Worm (Caenorhabditis elegans) whole organism, L1 larva: Measurements from ENCODE around the gene F38E9.4.

Source experiments
- C04F5.9 ChIP-seq: sonication (generic microtip); optimal IDR thresholded peaks from 2 replicates; lab custom pipeline; 2016; ENCODE audit warnings: missing genetic modification characterization, missing compliant biosample characterization
- C16A3.4 ChIP-seq: fragments of 150-350 bp; optimal IDR thresholded peaks from 2 replicates; lab custom pipeline; 2014; ENCODE audit warnings: missing biosample characterization, missing genetic modification characterization
- F16B12.6 ChIP-seq: fragments of 150-350 bp; optimal IDR thresholded peaks from 2 replicates; lab custom pipeline; 2014; ENCODE audit warnings: missing biosample characterization, missing genetic modification characterization
- Y116A8C.19 ChIP-seq: sonication (generic microtip); optimal IDR thresholded peaks from 2 replicates; lab custom pipeline; 2016; ENCODE audit warnings: missing compliant biosample characterization, missing genetic modification characterization, borderline replicate concordance
- aha-1 ChIP-seq: fragments of 150-350 bp; optimal IDR thresholded peaks from 2 replicates; lab custom pipeline; 2014; ENCODE audit warnings: missing biosample characterization, missing genetic modification characterization
- aly-2 ChIP-seq: fragments of 150-350 bp; optimal IDR thresholded peaks from 2 replicates; lab custom pipeline; 2014; ENCODE audit warnings: missing biosample characterization, missing genetic modification characterization
- ama-1 ChIP-seq: fragments of 150-350 bp; optimal IDR thresholded peaks from 2 replicates; lab custom pipeline; 2014
- ceh-63 ChIP-seq: fragments of 200-800 bp; sonication (Bioruptor generic); optimal IDR thresholded peaks from 2 replicates; lab custom pipeline; 2018; ENCODE audit warnings: mild to moderate bottlenecking, missing genetic modification characterization, missing compliant biosample characterization
- ceh-82 ChIP-seq, 3 experiments: fragments of 150-350 bp in 1 of 3; sonication (generic microtip) in 2 of 3; optimal IDR thresholded peaks; 2 replicates each; lab custom pipeline; 2014 to 2017; ENCODE audit warnings: missing biosample characterization in 3 of 3, missing genetic modification characterization in 3 of 3
- ceh-88 ChIP-seq: fragments of 200-800 bp; sonication (Bioruptor generic); IDR thresholded peaks from 2 replicates; pipeline ENCODE4 v1.3.6; 2022; ENCODE audit warnings: missing genetic modification characterization, missing compliant biosample characterization
- dpl-1 ChIP-seq, 3 experiments: fragments of 150-350 bp in 2 of 3; sonication (generic microtip) in 1 of 3; optimal IDR thresholded peaks; 2 replicates each; lab custom pipeline; 2014 to 2017; ENCODE audit warnings: missing biosample characterization in 3 of 3, missing genetic modification characterization in 3 of 3, missing genetic modification reagents in 3 of 3
- dsc-1 ChIP-seq: sonication (generic microtip); optimal IDR thresholded peaks from 2 replicates; lab custom pipeline; 2016; ENCODE audit warnings: mild to moderate bottlenecking, missing genetic modification characterization, missing compliant biosample characterization
- efl-1 ChIP-seq, 4 experiments: fragments of 150-350 bp; optimal IDR thresholded peaks in 3 of 4; peaks in 1 of 4; 1 replicate in 1 of 4; 2 replicates in 3 of 4; lab custom pipeline; 2014; ENCODE audit warnings: missing biosample characterization in 2 of 4, missing genetic modification characterization in 2 of 4, missing genetic modification reagents in 2 of 4
- efl-3 ChIP-seq: fragments of 200-800 bp; sonication (Bioruptor generic); optimal IDR thresholded peaks from 2 replicates; lab custom pipeline; 2018; ENCODE audit warnings: mild to moderate bottlenecking, missing genetic modification characterization, missing compliant biosample characterization
- egl-13 ChIP-seq: sonication (generic microtip); optimal IDR thresholded peaks from 2 replicates; lab custom pipeline; 2016; ENCODE audit warnings: missing genotype, missing genetic modification reagents, missing genetic modification characterization, missing compliant biosample characterization
- elt-2 ChIP-seq: sonication (generic microtip); optimal IDR thresholded peaks from 2 replicates; lab custom pipeline; 2016; ENCODE audit warnings: missing genetic modification characterization, mild to moderate bottlenecking, inconsistent platforms, missing compliant biosample characterization, missing genetic modification reagents
- elt-3 ChIP-seq, 6 experiments: fragments of 150-350 bp in 1 of 6; sonication (generic microtip); optimal IDR thresholded peaks; 2 replicates each; lab custom pipeline; 2017 to 2018; ENCODE audit warnings: missing biosample characterization in 6 of 6, missing genetic modification characterization in 6 of 6, inconsistent platforms in 1 of 6
- ets-5 ChIP-seq: fragments of 200-800 bp; sonication (Bioruptor generic); IDR thresholded peaks from 2 replicates; pipeline ENCODE4 v1.3.6; 2022; ENCODE audit warnings: missing genetic modification characterization, missing compliant biosample characterization
- fkh-4 ChIP-seq: sonication (generic microtip); optimal IDR thresholded peaks from 2 replicates; lab custom pipeline; 2016; ENCODE audit warnings: missing compliant biosample characterization, missing genetic modification characterization, borderline replicate concordance
- fkh-8 ChIP-seq: sonication (generic microtip); optimal IDR thresholded peaks from 2 replicates; lab custom pipeline; 2016; ENCODE audit warnings: mild to moderate bottlenecking, missing genetic modification characterization, missing compliant biosample characterization
- fos-1 ChIP-seq: fragments of 150-350 bp; optimal IDR thresholded peaks from 2 replicates; lab custom pipeline; 2014; ENCODE audit warnings: missing biosample characterization, missing genetic modification characterization
- hlh-4 ChIP-seq: sonication (generic microtip); optimal IDR thresholded peaks from 2 replicates; lab custom pipeline; 2016; ENCODE audit warnings: mild to moderate bottlenecking, missing genetic modification characterization, missing compliant biosample characterization
- irx-1 ChIP-seq: sonication (generic microtip); optimal IDR thresholded peaks from 2 replicates; lab custom pipeline; 2016; ENCODE audit warnings: missing genetic modification characterization, missing compliant biosample characterization
- lin-13 ChIP-seq: fragments of 150-350 bp; optimal IDR thresholded peaks from 2 replicates; lab custom pipeline; 2014; ENCODE audit warnings: missing biosample characterization, missing genetic modification reagents, missing genetic modification characterization
- lin-14 ChIP-seq: fragments of 200-800 bp; sonication (Bioruptor generic); optimal IDR thresholded peaks from 2 replicates; lab custom pipeline; 2018; ENCODE audit warnings: mild to moderate bottlenecking, missing genetic modification characterization, moderate library complexity, missing compliant biosample characterization
- lin-39 ChIP-seq: fragments of 150-350 bp; optimal IDR thresholded peaks from 2 replicates; lab custom pipeline; 2014; ENCODE audit warnings: missing biosample characterization, missing genetic modification reagents, missing genetic modification characterization
- lsy-2 ChIP-seq, 2 experiments: fragments of 150-350 bp; optimal IDR thresholded peaks; 2 replicates each; lab custom pipeline; 2014; ENCODE audit warnings: missing biosample characterization in 2 of 2, missing genetic modification characterization in 2 of 2
- mab-9 ChIP-seq: fragments of 200-800 bp; sonication (Bioruptor generic); IDR thresholded peaks from 2 replicates; pipeline ENCODE4 v1.3.6; 2022; ENCODE audit warnings: missing genetic modification reagents, missing genetic modification characterization, missing compliant biosample characterization
- mef-2 ChIP-seq: fragments of 150-350 bp; optimal IDR thresholded peaks from 2 replicates; lab custom pipeline; 2014; ENCODE audit warnings: missing biosample characterization, missing genetic modification characterization
- mep-1 ChIP-seq: fragments of 150-350 bp; optimal IDR thresholded peaks from 2 replicates; lab custom pipeline; 2014; ENCODE audit warnings: missing biosample characterization, missing genetic modification characterization
- nhr-12 ChIP-seq: sonication (generic microtip); optimal IDR thresholded peaks from 2 replicates; lab custom pipeline; 2017; ENCODE audit warnings: missing biosample characterization, missing genetic modification characterization
- nhr-20 ChIP-seq: sonication (generic microtip); optimal IDR thresholded peaks from 2 replicates; lab custom pipeline; 2016; ENCODE audit warnings: mild to moderate bottlenecking, missing genetic modification characterization, missing compliant biosample characterization
- nhr-237 ChIP-seq: fragments of 150-350 bp; optimal IDR thresholded peaks from 2 replicates; lab custom pipeline; 2014; ENCODE audit warnings: missing biosample characterization, missing genetic modification characterization
- nhr-47 ChIP-seq: sonication (generic microtip); optimal IDR thresholded peaks from 2 replicates; lab custom pipeline; 2016; ENCODE audit warnings: mild to moderate bottlenecking, missing genetic modification characterization, moderate library complexity, missing compliant biosample characterization
- nhr-71 ChIP-seq: sonication (generic microtip); optimal IDR thresholded peaks from 2 replicates; lab custom pipeline; 2016; ENCODE audit warnings: mild to moderate bottlenecking, missing genetic modification characterization, moderate library complexity, missing compliant biosample characterization
- nhr-84 ChIP-seq: sonication (generic microtip); optimal IDR thresholded peaks from 2 replicates; lab custom pipeline; 2017; ENCODE audit warnings: missing biosample characterization, missing genetic modification characterization
- nhr-85 ChIP-seq: sonication (generic microtip); peaks from one replicate; lab custom pipeline; 2016; ENCODE audit warnings: missing genetic modification characterization, inconsistent platforms, missing compliant biosample characterization
- pag-3 ChIP-seq: sonication (generic microtip); optimal IDR thresholded peaks from 2 replicates; lab custom pipeline; 2017; ENCODE audit warnings: missing genetic modification characterization, mild to moderate bottlenecking, missing compliant biosample characterization, antibody characterized with exemption, borderline replicate concordance; ENCODE audit not compliant: insufficient read depth
- pax-3 ChIP-seq: fragments of 200-800 bp; sonication (Bioruptor generic); optimal IDR thresholded peaks from 2 replicates; lab custom pipeline; 2018; ENCODE audit warnings: mild to moderate bottlenecking, missing genetic modification characterization, moderate library complexity, missing compliant biosample characterization
- rnt-1 ChIP-seq: sonication (generic microtip); optimal IDR thresholded peaks from 2 replicates; lab custom pipeline; 2016; ENCODE audit warnings: mild to moderate bottlenecking, missing genetic modification characterization, moderate library complexity, missing compliant biosample characterization
- skn-1 ChIP-seq: fragments of 150-350 bp; optimal IDR thresholded peaks from 2 replicates; lab custom pipeline; 2014; ENCODE audit warnings: missing biosample characterization, missing genetic modification characterization
- snu-23 ChIP-seq: sonication (generic microtip); optimal IDR thresholded peaks from 2 replicates; lab custom pipeline; 2016; ENCODE audit warnings: missing genetic modification characterization, missing compliant biosample characterization
- sox-4 ChIP-seq: sonication (generic microtip); optimal IDR thresholded peaks from 2 replicates; lab custom pipeline; 2016; ENCODE audit warnings: missing genetic modification characterization, missing compliant biosample characterization
- sptf-1 ChIP-seq: fragments of 150-350 bp; optimal IDR thresholded peaks from 2 replicates; lab custom pipeline; 2014; ENCODE audit warnings: missing biosample characterization, missing genetic modification characterization
- unc-30 ChIP-seq: sonication (generic microtip); optimal IDR thresholded peaks from 2 replicates; lab custom pipeline; 2017; ENCODE audit warnings: missing biosample characterization, missing genetic modification characterization
- unc-62 ChIP-seq: fragments of 150-350 bp; optimal IDR thresholded peaks from 2 replicates; lab custom pipeline; 2014; ENCODE audit warnings: missing biosample characterization, missing genetic modification reagents, missing genetic modification characterization
- unc-86 ChIP-seq: sonication (generic microtip); optimal IDR thresholded peaks from 2 replicates; lab custom pipeline; 2016; ENCODE audit warnings: missing genetic modification characterization, missing compliant biosample characterization
- unc-98 ChIP-seq: fragments of 200-800 bp; sonication (Bioruptor generic); IDR thresholded peaks from 2 replicates; pipeline ENCODE4 v1.3.6; 2022; ENCODE audit warnings: missing genetic modification characterization, missing compliant biosample characterization
- vab-15 ChIP-seq: sonication (generic microtip); optimal IDR thresholded peaks from 2 replicates; lab custom pipeline; 2017; ENCODE audit warnings: missing genotype, mild to moderate bottlenecking, missing genetic modification characterization, missing compliant biosample characterization
- xbp-1 ChIP-seq: sonication (generic microtip); optimal IDR thresholded peaks from 2 replicates; lab custom pipeline; 2016; ENCODE audit warnings: missing genetic modification characterization, missing compliant biosample characterization
- zip-4 ChIP-seq: fragments of 200-800 bp; sonication (Bioruptor generic); optimal IDR thresholded peaks from 2 replicates; lab custom pipeline; 2018; ENCODE audit warnings: mild to moderate bottlenecking, missing genetic modification characterization, moderate library complexity, missing compliant biosample characterization
- ztf-11 ChIP-seq, 2 experiments: sonication (generic microtip); optimal IDR thresholded peaks; 2 replicates each; lab custom pipeline; 2016 to 2017; ENCODE audit warnings: missing genetic modification characterization in 2 of 2, missing biosample characterization in 1 of 2, missing compliant biosample characterization in 1 of 2
- ztf-4 ChIP-seq: fragments of 150-350 bp; optimal IDR thresholded peaks from 2 replicates; lab custom pipeline; 2014; ENCODE audit warnings: missing biosample characterization, missing genetic modification characterization

F38E9.4 gene

DNA sequence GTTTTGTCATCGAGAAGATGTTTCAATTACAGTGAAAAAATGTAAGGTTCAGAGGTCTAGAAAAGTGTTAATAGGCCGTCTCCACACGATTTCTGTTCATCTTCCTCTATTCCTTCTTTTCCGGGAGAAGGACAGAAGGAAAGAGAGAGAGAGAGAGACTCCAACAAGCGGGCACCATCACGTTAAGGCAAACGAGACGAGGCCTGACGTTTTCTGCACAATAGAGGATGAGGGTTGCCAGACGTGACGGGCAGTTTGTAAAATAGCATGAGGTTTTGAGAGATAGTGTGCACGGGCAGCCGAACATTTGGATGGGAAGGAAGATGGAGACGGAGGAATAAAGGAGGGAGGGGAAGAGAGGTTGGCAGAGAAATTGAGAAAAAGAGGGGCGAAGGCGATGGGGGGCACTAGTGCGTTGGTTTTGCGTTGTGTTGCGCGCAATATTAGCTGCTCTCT, 5.9 kb upstream of the F38E9.4 start, which contains the start of gene twf-2:
twf-2 (plus strand) TSS at position 405 of the 456 bp plus-strand sequence.
- TF ChIP-seq skn-1 (peak; percentile 26), dsc-1 (tag; lab: Kevin White, UChicago) (peak; percentile 73), elt-3 (tag; optimal IDR thresholded peaks at IDR 0.05; lab: Kevin White, UChicago) (peak in 1 of 6 experiments; percentile 19), aly-2 (tag; lab: Kevin White, UChicago) (no peak), unc-86 (tag; lab: Kevin White, UChicago) (peak; percentile 72), nhr-84 (no peak), rnt-1 (tag; lab: Kevin White, UChicago) (peak; percentile 75), egl-13 (peak; percentile 76), nhr-71 (tag; lab: Kevin White, UChicago) (peak; percentile 85), nhr-12 (tag; lab: Kevin White, UChicago) (no peak), F16B12.6 (no peak), mef-2 (tag; lab: Kevin White, UChicago) (no peak), lin-14 (peak; percentile 97), snu-23 (GFP tag; lab: Kevin White, UChicago) (peak; percentile 86), zip-4 (GFP tag; lab: Kevin White, UChicago) (no peak), hlh-4 (tag; lab: Kevin White, UChicago) (no peak), mep-1 (tag; lab: Kevin White, UChicago) (peak; percentile 70), ceh-88 (GFP tag; lab: Robert Waterston, UW) (no peak), C16A3.4 (tag; lab: Kevin White, UChicago) (peak; percentile 59), unc-30 (tag; lab: Kevin White, UChicago) (no peak), sox-4 (tag; lab: Kevin White, UChicago) (no peak), fkh-8 (tag; lab: Kevin White, UChicago) (peak; percentile 85), lin-13 (GFP tag; lab: Kevin White, UChicago) (no peak), efl-1 (optimal IDR thresholded peaks at IDR 0.05; lab: Kevin White, UChicago) (peak; percentile 47 to 71), efl-1 (GFP tag; optimal IDR thresholded peaks at IDR 0.05 in 1 of 2; lab: Kevin White, UChicago) (no peak), pag-3 (tag; lab: Kevin White, UChicago) (no peak), elt-2 (no peak), nhr-47 (tag; lab: Kevin White, UChicago) (peak; percentile 82), ztf-4 (tag; lab: Kevin White, UChicago) (peak; percentile 51), ceh-63 (GFP tag; lab: Kevin White, UChicago) (no peak), lsy-2 (tag; optimal IDR thresholded peaks at IDR 0.05; lab: Kevin White, UChicago) (peak; percentile 56 to 75), nhr-20 (tag; lab: Kevin White, UChicago) (peak; percentile 77), fos-1 (tag; lab: Kevin White, UChicago) (peak; percentile 50), sptf-1 (tag; lab: Kevin White, UChicago) (no peak), unc-62 (no peak), C04F5.9 (tag; lab: Kevin White, UChicago) (no peak), ztf-11 (tag; optimal IDR thresholded peaks at IDR 0.05; lab: Kevin White, UChicago) (peak in 1 of 2 experiments; percentile 11), lin-39 (no peak), ceh-82 (tag; optimal IDR thresholded peaks at IDR 0.05; lab: Kevin White, UChicago) (peak; percentile 4 to 86 (median 74)), ama-1 (no peak), efl-3 (GFP tag; lab: Kevin White, UChicago) (no peak), vab-15 (tag; lab: Kevin White, UChicago) (no peak), fkh-4 (tag; lab: Kevin White, UChicago) (no peak), dpl-1 (GFP tag; optimal IDR thresholded peaks at IDR 0.05; lab: Kevin White, UChicago) (peak in 2 of 3 experiments; percentile 13 to 22), ets-5 (GFP tag; lab: Robert Waterston, UW) (no peak), pax-3 (no peak), mab-9 (GFP tag; lab: Robert Waterston, UW) (0 out of 2 replicates have a peak, but pooled peaks have one; percentile 32), irx-1 (tag; lab: Kevin White, UChicago) (peak; percentile 10), Y116A8C.19 (tag; lab: Kevin White, UChicago) (no peak), aha-1 (tag; lab: Kevin White, UChicago) (no peak), xbp-1 (tag; lab: Kevin White, UChicago) (peak; percentile 56), unc-98 (GFP tag; lab: Robert Waterston, UW) (no peak), nhr-237 (tag; lab: Kevin White, UChicago) (peak; percentile 7), nhr-85 (tag; lab: Kevin White, UChicago) (no peak)
